Fruit fly (Drosophila melanogaster) whole organism, embryonic: Measurements from ENCODE around the gene Sc2.

Experiments used
- Asciz ChIP-seq: fragments of 200-800 bp; sonication (Bioruptor generic); optimal IDR thresholded peaks from 2 replicates; lab custom pipeline; 2017; ENCODE audit warnings: missing biosample characterization, mild to moderate bottlenecking, missing genetic modification characterization, missing genetic modification reagents
- Bgb ChIP-seq: fragments of 200-800 bp; sonication (Bioruptor generic); IDR thresholded peaks from 2 replicates; pipeline ENCODE4 v1.3.6; 2022; ENCODE audit warnings: missing biosample characterization, missing genetic modification characterization; ENCODE audit not compliant: partially characterized antibody
- CG10209 ChIP-seq: fragments of 200-800 bp; sonication (Bioruptor generic); optimal IDR thresholded peaks from 3 replicates; lab custom pipeline; 2017; ENCODE audit warnings: missing biosample characterization, mild to moderate bottlenecking, missing genetic modification characterization, missing genetic modification reagents
- CG10959 ChIP-seq: fragments of 200-800 bp; sonication (Bioruptor generic); IDR thresholded peaks from 2 replicates; pipeline ENCODE4 v1.3.6; 2022; ENCODE audit warnings: missing biosample characterization, missing genetic modification characterization
- CG12659 ChIP-seq: fragments of 200-800 bp; sonication (Bioruptor generic); optimal IDR thresholded peaks from 3 replicates; lab custom pipeline; 2017; ENCODE audit warnings: mild to moderate bottlenecking, missing biosample characterization, missing genetic modification reagents, missing genetic modification characterization
- CG15011 ChIP-seq: fragments of 200-800 bp; sonication (Bioruptor generic); optimal IDR thresholded peaks from 3 replicates; lab custom pipeline; 2018; ENCODE audit warnings: missing biosample characterization, mild to moderate bottlenecking, missing genetic modification characterization
- CG1602 ChIP-seq: fragments of 200-800 bp; sonication (Bioruptor generic); optimal IDR thresholded peaks from 3 replicates; lab custom pipeline; 2016; ENCODE audit warnings: missing biosample characterization, missing genetic modification characterization
- CG17912 ChIP-seq: fragments of 200-800 bp; sonication (Bioruptor generic); optimal IDR thresholded peaks from 2 replicates; lab custom pipeline; 2018; ENCODE audit warnings: missing biosample characterization, mild to moderate bottlenecking, missing genetic modification characterization
- CG1832 ChIP-seq: fragments of 200-800 bp; sonication (Bioruptor generic); optimal IDR thresholded peaks from 2 replicates; lab custom pipeline; 2017; ENCODE audit warnings: missing biosample characterization, mild to moderate bottlenecking, missing genetic modification characterization, inconsistent platforms
- CG18476 ChIP-seq: fragments of 200-800 bp; sonication (Bioruptor generic); optimal IDR thresholded peaks from 2 replicates; lab custom pipeline; 2016; ENCODE audit warnings: missing biosample characterization, mild to moderate bottlenecking, missing genetic modification characterization
- CG2875 ChIP-seq: fragments of 200-800 bp; sonication (Bioruptor generic); optimal IDR thresholded peaks from 2 replicates; lab custom pipeline; 2017; ENCODE audit warnings: missing biosample characterization, mild to moderate bottlenecking, missing genetic modification characterization, missing genetic modification reagents
- CG34422 ChIP-seq: fragments of 200-800 bp; sonication (Bioruptor generic); IDR thresholded peaks from 3 replicates; pipeline ENCODE4 v1.3.6; 2022; ENCODE audit warnings: missing biosample characterization, missing genetic modification characterization
- CG4404 ChIP-seq: fragments of 200-800 bp; sonication (Bioruptor generic); IDR thresholded peaks from 2 replicates; pipeline ENCODE4 v1.3.6; 2022; ENCODE audit warnings: missing biosample characterization, missing genetic modification characterization
- CG4707 ChIP-seq: fragments of 200-800 bp; sonication (Bioruptor generic); optimal IDR thresholded peaks from 2 replicates; lab custom pipeline; 2018; ENCODE audit warnings: missing biosample characterization, mild to moderate bottlenecking, missing genetic modification characterization, moderate library complexity
- CG6791 ChIP-seq: fragments of 200-800 bp; sonication (Bioruptor generic); IDR thresholded peaks from 3 replicates; pipeline ENCODE4 v1.3.6; 2022; ENCODE audit warnings: missing biosample characterization, missing genetic modification characterization; ENCODE audit not compliant: partially characterized antibody
- CG7357 ChIP-seq: fragments of 200-800 bp; sonication (Bioruptor generic); IDR thresholded peaks from 3 replicates; pipeline ENCODE4 v1.3.6; 2022; ENCODE audit warnings: missing biosample characterization, missing genetic modification characterization
- CG7963 ChIP-seq: fragments of 200-800 bp; sonication (Bioruptor generic); IDR thresholded peaks from 3 replicates; pipeline ENCODE4 v1.3.6; 2022; ENCODE audit warnings: missing biosample characterization, missing genetic modification characterization; ENCODE audit not compliant: partially characterized antibody
- CG8281 ChIP-seq: fragments of 200-800 bp; sonication (Bioruptor generic); optimal IDR thresholded peaks from 2 replicates; lab custom pipeline; 2018; ENCODE audit warnings: missing biosample characterization, mild to moderate bottlenecking, missing genetic modification characterization, moderate library complexity
- CG8290 ChIP-seq, 3 experiments: fragments of 200-800 bp; sonication (Bioruptor generic); optimal IDR thresholded peaks; 2 replicates each; lab custom pipeline; 2016 to 2019; ENCODE audit warnings: missing biosample characterization in 3 of 3, missing genetic modification characterization in 3 of 3, mild to moderate bottlenecking in 2 of 3, moderate library complexity in 1 of 3
- CG8944 ChIP-seq: fragments of 200-800 bp; sonication (Bioruptor generic); optimal IDR thresholded peaks from 3 replicates; lab custom pipeline; 2016; ENCODE audit warnings: missing biosample characterization, missing genetic modification characterization
- CG9727 ChIP-seq: fragments of 200-800 bp; sonication (Bioruptor generic); optimal IDR thresholded peaks from 3 replicates; lab custom pipeline; 2017; ENCODE audit warnings: missing biosample characterization, mild to moderate bottlenecking, missing genetic modification characterization
- CG9932 ChIP-seq: fragments of 200-800 bp; sonication (Bioruptor generic); IDR thresholded peaks from 2 replicates; pipeline ENCODE4 v1.3.6; 2022; ENCODE audit warnings: missing biosample characterization, missing genetic modification characterization
- Camta ChIP-seq: fragments of 200-800 bp; sonication (Bioruptor generic); optimal IDR thresholded peaks from 2 replicates; lab custom pipeline; 2016; ENCODE audit warnings: missing biosample characterization, missing genetic modification characterization
- Dref ChIP-seq: fragments of 200-800 bp; sonication (Bioruptor generic); IDR thresholded peaks from 2 replicates; pipeline ENCODE4 v1.3.6; 2022; ENCODE audit warnings: missing biosample characterization, missing genetic modification characterization
- Drgx ChIP-seq: fragments of 200-800 bp; sonication (Bioruptor generic); IDR thresholded peaks from 2 replicates; pipeline ENCODE4 v1.3.6; 2022; ENCODE audit warnings: missing biosample characterization, missing genetic modification characterization
- ERR ChIP-seq: fragments of 200-800 bp; sonication (Bioruptor generic); optimal IDR thresholded peaks from 2 replicates; lab custom pipeline; 2016; ENCODE audit warnings: missing biosample characterization, missing genetic modification characterization
- Eip74EF ChIP-seq, 2 experiments: fragments of 200-800 bp in 1 of 2; fragments of >200 bp in 1 of 2; sonication (Bioruptor generic) in 1 of 2; optimal IDR thresholded peaks; 2 replicates each; lab custom pipeline; 2017 to 2019; ENCODE audit warnings: missing biosample characterization in 2 of 2, missing genetic modification characterization in 2 of 2, mild to moderate bottlenecking in 1 of 2, moderate library complexity in 1 of 2
- H2.0 ChIP-seq: fragments of 200-800 bp; sonication (Bioruptor generic); IDR thresholded peaks from 2 replicates; pipeline ENCODE4 v1.3.6; 2022; ENCODE audit warnings: missing biosample characterization, missing genetic modification characterization
- HLH4C ChIP-seq: fragments of 200-800 bp; sonication (Bioruptor generic); IDR thresholded peaks from 3 replicates; pipeline ENCODE4 v1.3.6; 2022; ENCODE audit warnings: missing biosample characterization, missing genetic modification characterization; ENCODE audit not compliant: partially characterized antibody
- Hr39 ChIP-seq: fragments of >200 bp; optimal IDR thresholded peaks from 2 replicates; lab custom pipeline; 2017
- Jarid2 ChIP-seq: fragments of 200-800 bp; sonication (Bioruptor generic); optimal IDR thresholded peaks from 3 replicates; lab custom pipeline; 2017; ENCODE audit warnings: mild to moderate bottlenecking, missing biosample characterization, missing genetic modification reagents, missing genetic modification characterization
- Lhr ChIP-seq: fragments of 200-800 bp; sonication (Bioruptor generic); optimal IDR thresholded peaks from 3 replicates; lab custom pipeline; 2017; ENCODE audit warnings: mild to moderate bottlenecking, missing biosample characterization, missing genetic modification reagents, missing genetic modification characterization
- Meics ChIP-seq: fragments of 200-800 bp; sonication (Bioruptor generic); optimal IDR thresholded peaks from 2 replicates; lab custom pipeline; 2017; ENCODE audit warnings: missing biosample characterization, mild to moderate bottlenecking, missing genetic modification characterization
- NFAT ChIP-seq: fragments of 200-800 bp; sonication (Bioruptor generic); IDR thresholded peaks from 2 replicates; pipeline ENCODE4 v1.3.6; 2022; ENCODE audit warnings: missing biosample characterization, missing genetic modification characterization
- Rfx ChIP-seq: fragments of 200-800 bp; sonication (Bioruptor generic); IDR thresholded peaks from 2 replicates; pipeline ENCODE4 v1.3.6; 2022; ENCODE audit warnings: missing biosample characterization, missing genetic modification characterization
- az2 ChIP-seq: fragments of 200-800 bp; sonication (Bioruptor generic); optimal IDR thresholded peaks from 3 replicates; lab custom pipeline; 2016; ENCODE audit warnings: missing biosample characterization, missing genetic modification characterization
- bigmax ChIP-seq: fragments of 200-800 bp; sonication (Bioruptor generic); optimal IDR thresholded peaks from 2 replicates; lab custom pipeline; 2018; ENCODE audit warnings: missing biosample characterization, mild to moderate bottlenecking, missing genetic modification characterization
- chinmo ChIP-seq: fragments of 200-800 bp; sonication (Bioruptor generic); IDR thresholded peaks from 4 replicates; pipeline ENCODE4 v1.3.6; 2022; ENCODE audit warnings: missing biosample characterization, missing genetic modification characterization; ENCODE audit not compliant: partially characterized antibody
- chm ChIP-seq: fragments of 200-800 bp; sonication (Bioruptor generic); IDR thresholded peaks from 2 replicates; pipeline ENCODE4 v1.3.6; 2022; ENCODE audit warnings: missing biosample characterization, missing genetic modification characterization
- lilli ChIP-seq: fragments of 200-800 bp; sonication (Bioruptor generic); optimal IDR thresholded peaks from 3 replicates; lab custom pipeline; 2016; ENCODE audit warnings: missing biosample characterization, missing genetic modification characterization
- pfk ChIP-seq: fragments of 200-800 bp; sonication (Bioruptor generic); optimal IDR thresholded peaks from 2 replicates; lab custom pipeline; 2018; ENCODE audit warnings: missing biosample characterization, mild to moderate bottlenecking, missing genetic modification characterization, moderate library complexity
- pzg ChIP-seq: fragments of 200-800 bp; sonication (Bioruptor generic); optimal IDR thresholded peaks from 3 replicates; lab custom pipeline; 2018; ENCODE audit warnings: missing biosample characterization, mild to moderate bottlenecking, missing genetic modification characterization, moderate library complexity
- row ChIP-seq: fragments of 200-800 bp; sonication (Bioruptor generic); IDR thresholded peaks from 3 replicates; pipeline ENCODE4 v1.3.6; 2022; ENCODE audit warnings: missing biosample characterization, missing genetic modification characterization
- sens ChIP-seq: fragments of 200-800 bp; sonication (Bioruptor generic); peaks from one replicate; lab custom pipeline; 2016; ENCODE audit warnings: missing biosample characterization, missing genetic modification characterization
- slbo ChIP-seq: fragments of 200-800 bp; sonication (Bioruptor generic); IDR thresholded peaks from 2 replicates; pipeline ENCODE4 v1.3.6; 2022; ENCODE audit warnings: missing biosample characterization, missing genetic modification characterization
- stwl ChIP-seq: fragments of 200-800 bp; sonication (Bioruptor generic); optimal IDR thresholded peaks from 3 replicates; lab custom pipeline; 2018; ENCODE audit warnings: missing biosample characterization, mild to moderate bottlenecking, missing genetic modification characterization, moderate library complexity
- toy ChIP-seq: fragments of 200-800 bp; sonication (Bioruptor generic); IDR thresholded peaks from 2 replicates; pipeline ENCODE4 v1.3.6; 2022; ENCODE audit warnings: missing biosample characterization, missing genetic modification characterization
- wdn ChIP-seq: fragments of 200-800 bp; sonication (Bioruptor generic); IDR thresholded peaks from 2 replicates; pipeline ENCODE4 v1.3.6; 2022; ENCODE audit warnings: missing biosample characterization, missing genetic modification characterization
- z ChIP-seq: fragments of 200-800 bp; sonication (Bioruptor generic); IDR thresholded peaks from 3 replicates; pipeline ENCODE4 v1.3.6; 2022; ENCODE audit warnings: missing biosample characterization, missing genetic modification characterization

Sc2 gene

DNA sequence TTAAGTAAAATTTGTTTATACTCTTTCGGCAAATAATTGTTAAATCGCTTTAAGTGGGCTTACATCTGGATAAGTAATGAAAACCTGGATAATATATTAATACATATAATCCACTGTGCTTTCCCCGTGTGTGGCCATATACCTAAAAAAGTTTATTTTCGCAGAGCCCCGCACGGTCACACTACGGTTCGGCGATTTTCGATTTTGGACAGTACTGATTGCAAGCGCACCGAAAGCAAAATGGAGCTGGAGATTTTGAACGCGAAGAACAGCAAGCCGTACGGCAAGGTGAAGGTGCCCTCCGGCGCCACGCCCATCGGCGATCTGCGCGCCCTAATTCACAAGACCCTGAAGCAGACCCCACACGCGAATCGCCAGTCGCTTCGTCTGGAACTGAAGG, at the start of gene Sc2 (continued):
- TF ChIP-seq CG9932 (peak; percentile 78), pzg (GFP tag; lab: Kevin White, UChicago) (peak; percentile 49), stwl (tag; lab: Kevin White, UChicago) (peak; percentile 45), z (GFP tag; lab: Robert Waterston, UW) (0 out of 3 replicates have a peak, but pooled peaks have one; percentile 12), CG8290 (GFP tag; optimal IDR thresholded peaks at IDR 0.05; lab: Kevin White, UChicago) (no peak), CG8290 (tag; optimal IDR thresholded peaks at IDR 0.05; lab: Kevin White, UChicago) (peak in 1 of 2 experiments; percentile 62), CG10209 (GFP tag; lab: Kevin White, UChicago) (no peak), CG7963 (GFP tag; lab: Robert Waterston, UW) (0 out of 3 replicates have a peak, but pooled peaks have one; percentile 53), Drgx (no peak), Meics (GFP tag; lab: Kevin White, UChicago) (no peak), sens (no peak), CG6791 (peak; percentile 39; the same call in 2 of the 3 replicates), H2.0 (GFP tag; lab: Robert Waterston, UW) (0 out of 2 replicates have a peak, but pooled peaks have one; percentile 5), CG17912 (GFP tag; lab: Kevin White, UChicago) (no peak), CG34422 (GFP tag; lab: Robert Waterston, UW) (peak; percentile 31; the same call in 1 of the 3 replicates), pfk (GFP tag; lab: Kevin White, UChicago) (no peak), Hr39 (lab: Kevin White, UChicago) (no peak), CG1602 (no peak), CG9727 (GFP tag; lab: Kevin White, UChicago) (no peak), ERR (GFP tag; lab: Kevin White, UChicago) (peak; percentile 49), CG4707 (no peak), bigmax (GFP tag; lab: Kevin White, UChicago) (no peak), CG4404 (no peak), chinmo (GFP tag; lab: Robert Waterston, UW) (0 out of 4 replicates have a peak, but pooled peaks have one; percentile 14), chm (GFP tag; lab: Robert Waterston, UW) (no peak; the same call in 1 of the 2 replicates), Rfx (peak; percentile 66), wdn (GFP tag; lab: Robert Waterston, UW) (no peak), Camta (GFP tag; lab: Kevin White, UChicago) (no peak), az2 (no peak), Bgb (GFP tag; lab: Robert Waterston, UW) (peak; percentile 55; the same call in 1 of the 2 replicates), slbo (peak; percentile 53; the same call in 1 of the 2 replicates), NFAT (0 out of 2 replicates have a peak, but pooled peaks have one; percentile 17), Jarid2 (GFP tag; lab: Kevin White, UChicago) (peak; percentile 62), CG1832 (no peak), CG18476 (GFP tag; lab: Kevin White, UChicago) (no peak), CG2875 (no peak), CG7357 (0 out of 3 replicates have a peak, but pooled peaks have one; percentile 4), HLH4C (GFP tag; lab: Robert Waterston, UW) (no peak), CG10959 (GFP tag; lab: Robert Waterston, UW) (no peak), lilli (GFP tag; lab: Kevin White, UChicago) (peak; percentile 41), toy (no peak), Asciz (GFP tag; lab: Kevin White, UChicago) (no peak), row (GFP tag; lab: Robert Waterston, UW) (peak; percentile 81), CG8281 (tag; lab: Kevin White, UChicago) (no peak), CG8944 (GFP tag; lab: Kevin White, UChicago) (no peak), CG12659 (GFP tag; lab: Kevin White, UChicago) (no peak), Eip74EF (GFP tag; optimal IDR thresholded peaks at IDR 0.05; lab: Kevin White, UChicago) (no peak), Dref (0 out of 2 replicates have a peak, but pooled peaks have one; percentile 12), Lhr (GFP tag; lab: Kevin White, UChicago) (peak; percentile 39), CG15011 (GFP tag; lab: Kevin White, UChicago) (no peak)
